Fruit fly (Drosophila melanogaster) whole organism, adult: ENCODE results near the gene bru3.

Source experiments
- CG11617 ChIP-seq: fragments of 200-800 bp; sonication (Bioruptor generic); optimal IDR thresholded peaks from 2 replicates; lab custom pipeline; 2017; ENCODE audit warnings: mild to moderate bottlenecking, missing biosample characterization, missing genetic modification reagents, missing genetic modification characterization
- CG5204 ChIP-seq: fragments of 200-800 bp; sonication (Bioruptor generic); optimal IDR thresholded peaks from 2 replicates; lab custom pipeline; 2016; ENCODE audit warnings: missing biosample characterization, missing genetic modification characterization
- CG7045 ChIP-seq: fragments of 200-800 bp; sonication (Bioruptor generic); optimal IDR thresholded peaks from 2 replicates; lab custom pipeline; 2017; ENCODE audit warnings: missing biosample characterization, mild to moderate bottlenecking, missing genetic modification characterization
- Crg-1 ChIP-seq: fragments of 200-800 bp; sonication (Bioruptor generic); optimal IDR thresholded peaks from 2 replicates; lab custom pipeline; 2016; ENCODE audit warnings: missing biosample characterization, missing genetic modification characterization
- Hr96 ChIP-seq: fragments of 200-800 bp; sonication (Bioruptor generic); optimal IDR thresholded peaks from 2 replicates; lab custom pipeline; 2016; ENCODE audit warnings: missing biosample characterization, missing genetic modification characterization
- cnc ChIP-seq, 2 experiments: fragments of >200 bp; optimal IDR thresholded peaks; 2 replicates each; lab custom pipeline; 2017
- kay ChIP-seq: fragments of 200-800 bp; sonication (Bioruptor generic); peaks from one replicate; lab custom pipeline; 2016; ENCODE audit warnings: missing biosample characterization, missing genetic modification characterization, borderline replicate concordance

DNA sequence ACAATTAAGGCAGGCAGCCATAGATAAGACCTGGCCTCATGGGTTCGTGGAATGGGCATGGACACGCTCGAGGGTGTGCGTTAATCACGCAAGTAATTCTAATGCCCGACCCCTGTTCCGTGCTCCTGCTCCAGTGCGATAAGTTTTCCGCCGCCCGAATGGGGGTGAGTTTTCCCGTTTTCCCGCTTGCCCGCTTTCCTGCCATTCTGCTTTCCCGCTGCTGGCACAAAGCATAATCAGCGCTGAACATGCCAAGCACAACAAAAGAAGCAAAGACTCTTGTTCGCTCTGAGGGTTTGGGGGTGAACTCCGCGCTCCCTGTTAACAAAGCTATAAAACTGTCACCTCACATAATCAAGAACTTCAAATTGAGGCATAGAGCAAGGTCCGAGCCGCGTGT is 142.6 kb downstream of the bru3 start:
- TF ChIP-seq CG7045 (GFP tag; lab: Kevin White, UChicago) (no peak), CG5204 (GFP tag; lab: Kevin White, UChicago) (no peak), CG11617 (no peak), Hr96 (GFP tag; lab: Kevin White, UChicago) (no peak), cnc (optimal IDR thresholded peaks at IDR 0.05; lab: Kevin White, UChicago) (no peak), kay (GFP tag; lab: Kevin White, UChicago) (no peak), Crg-1 (no peak)
